Worm (Caenorhabditis elegans) whole organism, dauer: ENCODE data around the gene hse-5.

Source experiments
- unc-62 ChIP-seq: sonication (generic microtip); optimal IDR thresholded peaks from 2 replicates; lab custom pipeline; 2017; ENCODE audit warnings: missing biosample characterization, missing genetic modification reagents, missing genetic modification characterization

hse-5 gene

DNA sequence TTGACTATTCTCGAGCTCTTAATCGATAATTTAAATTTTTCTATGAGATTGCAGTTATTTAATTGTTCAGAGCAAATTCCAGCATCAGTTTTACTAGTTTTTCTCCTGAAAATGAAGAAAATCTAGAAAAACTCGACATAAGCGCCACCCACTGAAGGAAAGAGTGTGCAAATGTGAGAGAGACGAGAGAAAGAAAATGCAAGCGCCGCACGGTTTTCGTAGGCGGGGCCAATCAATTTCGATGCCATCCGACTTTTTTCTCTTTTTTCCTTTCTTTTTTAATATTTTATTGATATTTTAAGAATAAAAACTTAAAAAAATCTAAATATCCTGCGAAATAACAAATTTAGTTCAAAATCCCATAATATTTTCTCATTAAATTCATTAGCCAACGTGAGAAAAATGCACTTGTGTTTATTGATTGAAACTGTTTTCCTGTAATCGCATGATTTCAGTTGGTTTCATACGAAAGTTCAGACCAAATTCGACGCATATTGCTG, 12.5 kb upstream of the hse-5 start, which contains the start of gene cdk-12:
Gene cdk-12, plus strand, starts transcription at position 450 of the 500 bp plus-strand sequence.
- TF ChIP-seq unc-62 (GFP tag; lab: Kevin White, UChicago), result no peak

DNA sequence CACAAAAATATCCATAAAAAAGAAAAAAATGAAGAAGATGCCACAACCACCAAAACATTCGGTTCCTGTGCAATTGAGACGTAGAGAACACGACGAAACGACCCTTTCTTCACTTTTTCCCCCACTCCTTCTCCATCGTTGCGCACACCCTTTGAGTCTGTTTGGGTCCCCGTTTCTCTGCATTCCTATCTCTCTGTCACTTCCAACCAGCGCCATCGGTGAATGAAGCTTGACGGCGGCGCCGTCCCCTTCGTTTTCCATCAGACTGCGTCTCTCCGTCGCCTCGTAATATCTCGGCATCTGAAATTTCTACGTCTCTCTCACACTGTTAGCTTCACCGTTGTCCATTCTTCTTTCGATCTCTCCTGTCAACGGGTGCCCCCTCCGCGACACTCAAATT, 9.5 kb upstream of the hse-5 start:
- no peak for TF ChIP-seq unc-62 (GFP tag; lab: Kevin White, UChicago)

DNA sequence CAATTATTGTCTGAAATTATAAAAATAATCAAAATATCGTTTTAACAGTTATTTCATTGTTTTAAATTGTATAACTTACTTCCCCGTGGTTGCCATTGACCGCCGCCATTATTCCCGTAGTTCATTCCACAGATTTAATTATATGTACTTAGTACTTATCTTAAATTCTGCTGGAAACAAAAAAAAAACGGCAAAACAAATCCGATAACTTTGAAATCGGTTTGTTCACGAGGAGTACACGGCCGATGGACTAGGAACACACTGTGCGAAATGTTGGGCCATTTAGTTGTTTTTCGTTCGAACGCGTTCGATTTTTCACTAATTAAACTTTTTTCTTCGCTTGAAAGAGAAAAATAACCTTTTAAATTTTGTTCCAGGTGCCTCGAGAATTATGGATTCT, 2.1 kb upstream of the hse-5 start, which contains the start of the genes B0285.3 and lcmt-1:
Gene B0285.3, minus strand, starts transcription at position 267 of the 400 bp plus-strand sequence.
Gene lcmt-1, plus strand, starts transcription at position 377 of the 400 bp plus-strand sequence.
- no peak for TF ChIP-seq unc-62 (GFP tag; lab: Kevin White, UChicago)

DNA sequence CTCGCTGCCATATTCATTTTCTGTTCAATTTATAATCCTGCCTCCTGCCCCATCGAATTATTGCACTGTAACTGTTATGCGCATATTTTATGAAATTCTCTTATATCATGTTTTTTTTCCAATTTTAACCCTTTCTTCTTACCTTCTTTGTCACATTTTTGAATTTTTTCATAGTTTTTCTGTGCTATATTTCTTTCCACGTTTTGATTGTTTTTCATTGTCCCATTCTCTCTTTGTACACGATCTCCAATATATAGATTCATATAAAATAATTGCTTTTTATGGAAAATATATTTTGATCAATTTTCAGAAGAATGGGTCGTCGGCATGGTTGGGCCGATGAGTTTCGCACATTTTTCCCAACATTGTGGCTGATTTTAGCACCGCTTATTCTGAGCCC, 4.7 kb downstream of the hse-5 start, which contains the start of gene B0285.6:
Gene B0285.6, plus strand, starts transcription at position 301 of the 400 bp plus-strand sequence.
- no peak for TF ChIP-seq unc-62 (GFP tag; lab: Kevin White, UChicago)

DNA sequence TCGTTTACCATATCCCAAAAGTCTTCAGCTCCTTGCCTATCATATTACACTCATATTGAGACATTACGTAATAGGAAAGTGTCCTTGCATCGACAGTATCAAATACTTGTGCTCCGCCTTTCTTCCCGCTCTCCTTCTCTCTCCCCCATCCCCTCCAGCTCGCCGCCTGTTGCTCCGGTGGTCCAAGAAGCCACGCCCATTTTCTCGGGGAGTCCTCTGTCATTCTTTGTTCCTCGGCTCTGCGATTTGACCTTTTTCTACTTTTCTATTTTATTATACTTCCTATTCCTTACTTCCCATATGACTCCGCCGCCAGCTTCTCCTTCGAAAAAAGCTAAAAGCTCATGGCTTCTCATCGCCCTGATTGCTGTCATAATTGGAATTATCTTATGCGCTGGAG, 11.2 kb downstream of the hse-5 start, which contains the start of gene mnp-1:
Gene mnp-1, plus strand, starts transcription at position 211 of the 400 bp plus-strand sequence.
- no peak for TF ChIP-seq unc-62 (GFP tag; lab: Kevin White, UChicago)

DNA sequence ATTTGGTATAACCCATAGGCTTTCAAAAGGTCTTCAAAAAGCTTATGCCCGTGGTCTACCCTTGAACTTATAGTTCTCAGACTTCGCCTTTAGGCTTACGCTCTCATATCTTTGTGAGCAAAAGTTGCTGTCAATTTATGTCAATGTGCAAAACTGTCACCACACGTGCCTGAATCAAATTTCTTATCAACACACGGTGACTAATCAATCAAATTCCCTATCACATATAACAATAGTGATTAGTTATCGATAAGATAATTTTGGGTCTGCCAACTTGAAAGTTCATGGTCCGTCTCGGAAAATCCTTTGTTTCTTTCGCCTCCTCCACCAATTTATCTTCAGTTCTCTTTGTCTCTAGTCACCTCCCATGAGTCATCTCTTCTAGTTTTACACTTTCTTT, 12.3 kb downstream of the hse-5 start:
- no peak for TF ChIP-seq unc-62 (GFP tag; lab: Kevin White, UChicago)

DNA sequence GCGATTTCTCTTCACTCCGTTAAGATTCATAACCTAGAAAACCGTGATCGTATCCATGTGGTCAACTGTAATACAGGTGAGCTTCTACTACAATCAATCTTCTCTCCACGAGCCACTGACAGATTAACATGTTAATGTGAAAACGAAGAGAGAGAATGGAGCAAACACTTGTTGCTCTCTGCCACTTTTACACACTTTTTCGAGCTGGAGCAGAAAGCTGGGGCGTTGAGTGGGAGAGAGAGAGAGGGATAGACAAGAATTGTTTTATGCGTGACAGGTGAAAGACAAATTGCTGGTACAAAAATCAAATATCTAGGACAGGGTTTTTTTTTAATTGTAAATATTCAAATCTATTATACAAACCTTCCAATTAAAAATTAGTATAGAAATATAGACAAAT, 13.2 kb downstream of the hse-5 start:
- no peak for TF ChIP-seq unc-62 (GFP tag; lab: Kevin White, UChicago)

DNA sequence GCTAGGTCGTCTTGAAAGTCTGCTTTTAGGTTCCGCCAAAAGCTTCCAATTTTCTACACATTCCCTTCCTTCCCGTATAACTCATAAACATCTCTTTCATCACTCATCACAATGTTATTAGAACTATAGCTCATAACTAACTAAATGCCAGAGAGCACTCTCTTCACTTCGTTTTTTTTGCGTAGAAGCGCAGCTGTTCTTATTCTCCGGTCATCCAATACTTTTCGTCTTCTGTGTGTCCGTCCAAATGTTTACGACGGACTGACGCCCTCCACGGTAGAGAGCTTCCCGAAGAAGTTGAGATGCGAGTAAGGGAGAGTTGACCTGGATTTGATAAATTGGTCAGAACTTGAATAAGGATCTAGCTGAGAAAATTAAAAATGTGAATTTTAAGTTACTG, 14.1 kb downstream of the hse-5 start:
- TF ChIP-seq unc-62 (GFP tag; lab: Kevin White, UChicago), result no peak

DNA sequence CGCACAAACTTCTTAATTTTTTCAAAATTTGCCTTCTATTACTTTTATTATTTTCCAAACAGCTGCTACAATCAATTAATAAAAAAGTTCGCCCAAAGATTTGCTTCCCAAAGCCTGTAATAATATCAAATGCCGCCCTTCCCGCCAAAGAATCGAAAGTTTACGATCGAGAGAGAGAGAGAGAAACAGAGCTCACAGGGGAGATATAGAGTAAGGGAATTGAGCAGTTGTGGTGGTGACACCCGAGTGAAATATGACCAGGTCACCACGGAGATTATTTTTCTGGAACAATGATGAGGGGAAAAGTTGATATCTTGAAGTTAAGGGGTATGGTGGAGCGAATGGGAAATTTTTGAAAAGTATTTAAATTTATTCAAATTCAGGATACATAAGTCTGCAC, 14.8 kb downstream of the hse-5 start:
- TF ChIP-seq unc-62 (GFP tag; lab: Kevin White, UChicago), result no peak

DNA sequence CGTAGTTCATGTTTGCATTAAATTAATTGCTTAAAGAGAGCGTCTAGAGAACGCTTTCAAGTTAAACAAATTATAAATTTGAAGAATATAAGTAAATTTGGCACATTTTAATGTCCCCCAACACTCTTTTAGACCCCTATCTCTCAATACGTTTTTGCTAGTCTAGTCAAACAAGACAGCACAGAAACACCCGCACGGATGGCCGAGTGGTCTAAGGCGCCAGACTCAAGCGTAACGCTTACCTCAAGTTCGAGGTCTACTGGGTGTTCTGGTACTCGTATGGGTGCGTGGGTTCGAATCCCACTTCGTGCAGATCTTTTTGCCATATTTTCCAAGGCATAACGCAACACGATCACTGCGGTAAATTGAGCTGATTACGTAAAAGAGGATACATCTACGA, 17.2 kb downstream of the hse-5 start:
- no peak for TF ChIP-seq unc-62 (GFP tag; lab: Kevin White, UChicago)

DNA sequence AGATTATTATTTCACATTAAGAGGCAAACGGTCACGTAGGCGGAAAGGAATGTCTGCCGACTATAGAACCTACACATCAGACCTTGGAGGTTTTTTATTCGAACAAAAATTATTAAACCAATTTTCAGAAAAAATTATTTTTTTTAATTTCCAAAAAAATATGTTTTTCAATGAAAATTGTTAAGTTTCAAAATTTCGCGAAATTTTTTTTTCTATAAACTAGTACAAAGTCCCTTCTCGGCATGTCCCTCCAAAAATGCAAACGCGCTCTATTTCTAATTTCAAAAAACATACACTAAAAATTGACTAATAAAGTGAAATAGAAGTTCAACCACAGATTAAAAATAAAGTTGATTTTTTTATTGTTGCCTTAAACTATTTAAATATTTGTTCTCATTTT, 19.8 kb downstream of the hse-5 start, which contains the start of gene ckb-1:
Gene ckb-1, plus strand, starts transcription at position 301 of the 400 bp plus-strand sequence.
- no peak for TF ChIP-seq unc-62 (GFP tag; lab: Kevin White, UChicago)

DNA sequence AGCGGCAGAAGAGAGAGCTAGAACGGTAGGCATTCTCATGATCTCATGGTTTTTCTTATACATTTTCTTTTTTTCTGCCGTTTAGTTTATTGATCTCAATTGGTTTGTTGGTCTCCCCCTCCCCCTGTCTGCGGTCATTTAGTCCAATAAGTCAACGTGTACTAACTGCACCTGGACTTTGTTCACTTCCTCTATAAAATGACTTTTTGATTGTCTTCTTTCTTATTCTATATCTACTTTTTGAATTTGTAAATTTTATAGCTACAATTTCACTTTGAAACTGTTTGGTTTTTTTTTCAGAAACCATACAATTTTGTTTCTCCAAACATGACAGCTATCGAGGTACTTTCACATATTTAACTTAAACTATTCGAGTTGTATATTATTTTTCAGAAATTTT, 22.5 kb downstream of the hse-5 start, which contains the start of gene ckb-2:
Gene ckb-2, plus strand, starts transcription at position 301 of the 400 bp plus-strand sequence.
- no peak for TF ChIP-seq unc-62 (GFP tag; lab: Kevin White, UChicago)

DNA sequence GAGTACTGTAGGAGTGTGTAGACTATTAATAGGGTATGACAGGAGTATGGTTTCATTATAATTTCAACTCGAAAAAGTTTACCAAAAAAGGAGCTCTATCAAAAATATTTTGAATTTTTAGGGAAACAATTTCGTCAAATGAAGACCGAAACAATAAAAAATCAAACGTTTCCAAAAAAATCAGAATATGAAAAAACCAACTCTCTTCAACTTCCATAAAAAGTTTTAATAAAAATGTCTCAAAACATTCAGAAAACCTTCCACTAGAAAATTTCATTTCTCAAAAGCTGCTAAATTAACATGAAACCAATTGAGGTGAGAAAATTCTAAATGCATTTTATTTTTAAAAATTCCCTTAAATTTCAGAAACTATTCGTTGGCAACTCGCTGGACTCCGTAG, 25.5 kb downstream of the hse-5 start, which contains the start of gene ckb-3:
Gene ckb-3, plus strand, starts transcription at position 301 of the 400 bp plus-strand sequence.
- TF ChIP-seq unc-62 (GFP tag; lab: Kevin White, UChicago), result no peak

DNA sequence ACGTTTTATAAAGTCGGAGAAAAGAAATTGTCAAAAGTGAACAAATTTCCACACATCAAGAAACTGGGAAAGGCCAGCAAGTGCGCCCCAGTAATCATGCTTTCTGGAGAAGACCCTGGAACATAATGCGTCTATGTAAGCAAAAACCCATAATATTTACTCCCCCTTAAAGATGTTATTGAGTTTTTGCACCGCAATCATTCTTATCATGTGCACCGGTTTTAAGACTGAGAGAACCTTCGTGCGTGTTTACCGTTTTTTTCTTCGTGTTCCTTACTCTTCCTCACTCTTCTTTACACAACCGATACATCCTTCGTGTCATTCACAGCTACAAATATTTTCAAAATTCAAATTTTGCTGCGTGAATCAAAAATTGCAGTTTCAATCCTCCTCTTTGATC, 27.8 kb downstream of the hse-5 start:
- no peak for TF ChIP-seq unc-62 (GFP tag; lab: Kevin White, UChicago)

DNA sequence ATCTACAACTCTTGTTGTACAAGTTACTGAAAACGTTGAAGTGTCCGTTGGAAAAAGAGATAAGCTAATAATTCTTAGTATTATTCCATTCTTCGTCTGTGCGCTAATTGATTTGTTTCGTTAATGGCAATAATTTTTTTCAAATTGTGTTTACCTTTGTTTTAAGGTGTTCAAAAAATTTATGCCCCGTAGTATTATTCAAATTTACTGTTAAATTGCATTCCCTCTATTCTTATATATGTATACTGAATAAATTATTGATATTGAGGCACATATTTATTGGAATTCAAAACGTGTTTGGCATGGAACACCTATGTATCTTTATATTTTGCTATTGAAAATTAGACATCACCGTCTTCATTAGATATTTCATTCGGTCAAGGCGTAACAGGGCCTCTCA, 29.7 kb downstream of the hse-5 start, which contains the start of gene pals-26:
Gene pals-26, plus strand, starts transcription at position 301 of the 400 bp plus-strand sequence.
- TF ChIP-seq unc-62 (GFP tag; lab: Kevin White, UChicago), result no peak

DNA sequence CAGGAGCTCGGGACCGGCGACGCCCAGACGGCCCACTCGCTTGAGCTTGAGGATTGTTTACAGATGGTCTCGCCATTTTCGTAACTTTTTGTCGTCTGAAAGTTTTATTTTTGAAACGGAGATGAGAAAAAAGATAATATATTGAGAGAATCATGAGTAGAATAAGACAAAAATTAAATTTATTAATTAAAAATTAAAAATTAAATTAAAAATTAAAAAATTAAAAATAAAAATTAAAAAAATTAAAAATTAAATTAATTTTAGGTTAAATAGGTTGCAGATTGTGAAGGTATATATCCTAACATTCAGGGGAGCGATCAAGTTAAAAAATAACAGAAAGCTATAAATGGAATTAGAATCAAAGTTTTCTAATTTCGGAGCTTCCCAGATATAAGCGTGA, 34.6 kb downstream of the hse-5 start, which contains the start of gene B0284.3:
Gene B0284.3, minus strand, starts transcription at position 101 of the 400 bp plus-strand sequence.
- no peak for TF ChIP-seq unc-62 (GFP tag; lab: Kevin White, UChicago)

DNA sequence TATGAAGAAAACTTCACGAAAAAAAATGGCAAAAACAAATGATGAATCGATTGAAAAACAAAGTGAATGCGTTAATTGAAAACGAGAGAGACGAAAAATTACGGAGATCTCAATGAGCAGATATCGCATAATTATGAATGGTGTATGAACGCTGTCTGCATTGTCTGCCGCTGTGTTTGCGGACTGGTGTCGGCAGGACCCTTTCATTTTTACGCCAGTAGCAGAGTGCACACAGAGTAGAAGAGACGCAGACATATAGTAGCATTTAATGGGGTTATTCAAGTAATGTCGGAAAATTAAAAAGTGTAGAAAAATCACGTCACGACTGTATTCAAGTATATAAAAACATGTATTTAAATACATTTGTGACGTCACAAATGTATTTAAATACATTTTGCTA, 35.7 kb downstream of the hse-5 start:
- TF ChIP-seq unc-62 (GFP tag; lab: Kevin White, UChicago), result no peak
